Fruit fly (Drosophila melanogaster) whole organism, embryonic: ENCODE measurements around the gene Mdr65.
A peak's percentile ranks its signal among the peaks of the same experiment; 100 is the strongest.

Experiments used
- Asciz ChIP-seq: fragments of 200-800 bp; sonication (Bioruptor generic); optimal IDR thresholded peaks from 2 replicates; lab custom pipeline; 2017; ENCODE audit warnings: missing biosample characterization, mild to moderate bottlenecking, missing genetic modification characterization, missing genetic modification reagents
- Bteb2 ChIP-seq: fragments of 200-800 bp; sonication (Bioruptor generic); optimal IDR thresholded peaks from 2 replicates; lab custom pipeline; 2016; ENCODE audit warnings: missing biosample characterization, missing genetic modification characterization
- CG10267 ChIP-seq: fragments of 200-800 bp; sonication (Bioruptor generic); optimal IDR thresholded peaks from 2 replicates; lab custom pipeline; 2018; ENCODE audit warnings: missing biosample characterization, mild to moderate bottlenecking, missing genetic modification characterization, moderate library complexity
- CG13123 ChIP-seq: fragments of 200-800 bp; sonication (Bioruptor generic); optimal IDR thresholded peaks from 2 replicates; lab custom pipeline; 2016; ENCODE audit warnings: missing biosample characterization, missing genetic modification characterization
- CG14965 ChIP-seq: fragments of 200-800 bp; sonication (Bioruptor generic); optimal IDR thresholded peaks from 2 replicates; lab custom pipeline; 2016; ENCODE audit warnings: missing biosample characterization, missing genetic modification characterization, borderline replicate concordance
- CG15601 ChIP-seq: fragments of 200-800 bp; sonication (Bioruptor generic); optimal IDR thresholded peaks from 3 replicates; lab custom pipeline; 2019; ENCODE audit warnings: missing biosample characterization, mild to moderate bottlenecking, missing genetic modification characterization, moderate library complexity
- CG16815 ChIP-seq: fragments of 200-800 bp; sonication (Bioruptor generic); optimal IDR thresholded peaks from 3 replicates; lab custom pipeline; 2017; ENCODE audit warnings: missing biosample characterization, mild to moderate bottlenecking, missing genetic modification characterization
- CG17361 ChIP-seq: fragments of 200-800 bp; sonication (Bioruptor generic); IDR thresholded peaks from 3 replicates; pipeline ENCODE4 v1.3.6; 2022; ENCODE audit warnings: missing biosample characterization, missing genetic modification characterization
- CG18262 ChIP-seq: fragments of 200-800 bp; optimal IDR thresholded peaks from 3 replicates; lab custom pipeline; 2019; ENCODE audit warnings: missing biosample characterization, mild to moderate bottlenecking, missing genetic modification characterization, moderate library complexity
- CG1832 ChIP-seq: fragments of 200-800 bp; sonication (Bioruptor generic); optimal IDR thresholded peaks from 2 replicates; lab custom pipeline; 2017; ENCODE audit warnings: missing biosample characterization, mild to moderate bottlenecking, missing genetic modification characterization, inconsistent platforms
- CG18619 ChIP-seq: fragments of 200-800 bp; sonication (Bioruptor generic); optimal IDR thresholded peaks from 3 replicates; lab custom pipeline; 2017; ENCODE audit warnings: missing biosample characterization, mild to moderate bottlenecking, missing genetic modification characterization
- CG2875 ChIP-seq: fragments of 200-800 bp; sonication (Bioruptor generic); optimal IDR thresholded peaks from 2 replicates; lab custom pipeline; 2017; ENCODE audit warnings: missing biosample characterization, mild to moderate bottlenecking, missing genetic modification characterization, missing genetic modification reagents
- CG30431 ChIP-seq: fragments of 200-800 bp; sonication (Bioruptor generic); optimal IDR thresholded peaks from 2 replicates; lab custom pipeline; 2017; ENCODE audit warnings: missing biosample characterization, missing genetic modification characterization
- CG3065 ChIP-seq: fragments of 200-800 bp; sonication (Bioruptor generic); optimal IDR thresholded peaks from 2 replicates; lab custom pipeline; 2016; ENCODE audit warnings: missing biosample characterization, missing genetic modification characterization
- CG33213 ChIP-seq: fragments of 200-800 bp; sonication (Bioruptor generic); optimal IDR thresholded peaks from 3 replicates; lab custom pipeline; 2016; ENCODE audit warnings: missing biosample characterization, missing genetic modification characterization
- CG3407 ChIP-seq: fragments of 200-800 bp; sonication (Bioruptor generic); optimal IDR thresholded peaks from 2 replicates; lab custom pipeline; 2018; ENCODE audit warnings: missing biosample characterization, mild to moderate bottlenecking, missing genetic modification characterization
- CG4282 ChIP-seq: fragments of 200-800 bp; sonication (Bioruptor generic); optimal IDR thresholded peaks from 2 replicates; lab custom pipeline; 2016; ENCODE audit warnings: missing biosample characterization, missing genetic modification characterization
- CG9797 ChIP-seq: fragments of 200-800 bp; sonication (Bioruptor generic); optimal IDR thresholded peaks from 3 replicates; lab custom pipeline; 2018; ENCODE audit warnings: missing biosample characterization, mild to moderate bottlenecking, missing genetic modification characterization
- Deaf1 ChIP-seq: fragments of 200-800 bp; optimal IDR thresholded peaks from 3 replicates; lab custom pipeline; 2019; ENCODE audit warnings: missing biosample characterization, mild to moderate bottlenecking, missing genetic modification characterization, moderate library complexity
- Fer2 ChIP-seq: fragments of 200-800 bp; sonication (Bioruptor generic); optimal IDR thresholded peaks from 2 replicates; lab custom pipeline; 2018; ENCODE audit warnings: missing biosample characterization, mild to moderate bottlenecking, missing genetic modification characterization, moderate library complexity
- Gug ChIP-seq: fragments of 200-800 bp; sonication (Bioruptor generic); IDR thresholded peaks from 4 replicates; pipeline ENCODE4 v1.3.6; 2022; ENCODE audit warnings: missing biosample characterization, missing genetic modification characterization
- HLH4C ChIP-seq: fragments of 200-800 bp; sonication (Bioruptor generic); IDR thresholded peaks from 3 replicates; pipeline ENCODE4 v1.3.6; 2022; ENCODE audit warnings: missing biosample characterization, missing genetic modification characterization; ENCODE audit not compliant: partially characterized antibody
- Hey ChIP-seq: fragments of 200-800 bp; sonication (Bioruptor generic); optimal IDR thresholded peaks from 3 replicates; lab custom pipeline; 2018; ENCODE audit warnings: missing biosample characterization, mild to moderate bottlenecking, missing genetic modification characterization
- Hmr ChIP-seq: fragments of 200-800 bp; sonication (Bioruptor generic); optimal IDR thresholded peaks from 3 replicates; lab custom pipeline; 2017; ENCODE audit warnings: mild to moderate bottlenecking, missing biosample characterization, missing genetic modification reagents, missing genetic modification characterization
- Hsf ChIP-seq: fragments of 200-800 bp; sonication (Bioruptor generic); optimal IDR thresholded peaks from 3 replicates; lab custom pipeline; 2016; ENCODE audit warnings: missing biosample characterization, missing genetic modification characterization
- Max ChIP-seq: fragments of 200-800 bp; sonication (Bioruptor generic); optimal IDR thresholded peaks from 2 replicates; lab custom pipeline; 2016; ENCODE audit warnings: missing biosample characterization, mild to moderate bottlenecking, missing genetic modification characterization
- Meics ChIP-seq: fragments of 200-800 bp; sonication (Bioruptor generic); optimal IDR thresholded peaks from 2 replicates; lab custom pipeline; 2017; ENCODE audit warnings: missing biosample characterization, mild to moderate bottlenecking, missing genetic modification characterization
- NC2β ChIP-seq: fragments of 200-800 bp; sonication (Bioruptor generic); optimal IDR thresholded peaks from 2 replicates; lab custom pipeline; 2016; ENCODE audit warnings: missing biosample characterization, missing genetic modification characterization
- Spps ChIP-seq: fragments of 200-800 bp; sonication (Bioruptor generic); optimal IDR thresholded peaks from 2 replicates; lab custom pipeline; 2018; ENCODE audit warnings: missing biosample characterization, mild to moderate bottlenecking, missing genetic modification characterization
- Xrp1 ChIP-seq: fragments of 200-800 bp; sonication (Bioruptor generic); IDR thresholded peaks from 2 replicates; pipeline ENCODE4 v1.3.6; 2022; ENCODE audit warnings: missing biosample characterization, missing genetic modification characterization
- ac ChIP-seq: fragments of 200-800 bp; sonication (Bioruptor generic); optimal IDR thresholded peaks from 3 replicates; lab custom pipeline; 2017; ENCODE audit warnings: missing biosample characterization, mild to moderate bottlenecking, missing genetic modification characterization
- bbx ChIP-seq: fragments of 200-800 bp; sonication (Bioruptor generic); IDR thresholded peaks from 2 replicates; pipeline ENCODE4 v1.3.6; 2022; ENCODE audit warnings: missing biosample characterization, missing genetic modification characterization; ENCODE audit not compliant: partially characterized antibody
- chif ChIP-seq, 2 experiments: fragments of 200-800 bp; sonication (Bioruptor generic); optimal IDR thresholded peaks; 3 replicates each; lab custom pipeline; 2016; ENCODE audit warnings: missing biosample characterization in 2 of 2, missing genetic modification characterization in 2 of 2
- ci ChIP-seq: fragments of 200-800 bp; sonication (Bioruptor generic); IDR thresholded peaks from 3 replicates; pipeline ENCODE4 v1.3.6; 2022; ENCODE audit warnings: missing biosample characterization, missing genetic modification characterization
- crc ChIP-seq: fragments of 200-800 bp; sonication (Bioruptor generic); optimal IDR thresholded peaks from 2 replicates; lab custom pipeline; 2016; ENCODE audit warnings: missing biosample characterization, missing genetic modification characterization
- ewg ChIP-seq: fragments of 200-800 bp; sonication (Bioruptor generic); optimal IDR thresholded peaks from 3 replicates; lab custom pipeline; 2017; ENCODE audit warnings: mild to moderate bottlenecking, missing biosample characterization, missing genetic modification reagents, missing genetic modification characterization
- fd96Cb ChIP-seq: fragments of 200-800 bp; sonication (Bioruptor generic); optimal IDR thresholded peaks from 2 replicates; lab custom pipeline; 2018; ENCODE audit warnings: missing biosample characterization, mild to moderate bottlenecking, missing genetic modification characterization, moderate library complexity
- hth ChIP-seq: fragments of >200 bp; optimal IDR thresholded peaks from 2 replicates; lab custom pipeline; 2017; ENCODE audit warnings: inconsistent platforms
- jing ChIP-seq: fragments of 200-800 bp; sonication (Bioruptor generic); optimal IDR thresholded peaks from 2 replicates; lab custom pipeline; 2018; ENCODE audit warnings: missing biosample characterization, mild to moderate bottlenecking, missing genetic modification characterization
- kni ChIP-seq: fragments of 200-800 bp; sonication (Bioruptor generic); optimal IDR thresholded peaks from 3 replicates; lab custom pipeline; 2017; ENCODE audit warnings: mild to moderate bottlenecking, missing biosample characterization, missing genetic modification reagents, missing genetic modification characterization
- pfk ChIP-seq: fragments of 200-800 bp; sonication (Bioruptor generic); optimal IDR thresholded peaks from 2 replicates; lab custom pipeline; 2018; ENCODE audit warnings: missing biosample characterization, mild to moderate bottlenecking, missing genetic modification characterization, moderate library complexity
- sd ChIP-seq: fragments of 200-800 bp; sonication (Bioruptor generic); optimal IDR thresholded peaks from 3 replicates; lab custom pipeline; 2018; ENCODE audit warnings: missing biosample characterization, mild to moderate bottlenecking, missing genetic modification characterization, moderate library complexity
- sens-2 ChIP-seq: fragments of 200-800 bp; sonication (Bioruptor generic); IDR thresholded peaks from 2 replicates; pipeline ENCODE4 v1.3.6; 2022; ENCODE audit warnings: missing biosample characterization, missing genetic modification characterization
- tio ChIP-seq: fragments of 200-800 bp; sonication (Bioruptor generic); optimal IDR thresholded peaks from 2 replicates; lab custom pipeline; 2017; ENCODE audit warnings: missing biosample characterization, missing genetic modification characterization, inconsistent platforms
- vfl ChIP-seq: fragments of 200-800 bp; sonication (Bioruptor generic); optimal IDR thresholded peaks from 2 replicates; lab custom pipeline; 2016; ENCODE audit warnings: missing biosample characterization, missing genetic modification characterization
- vnd ChIP-seq: fragments of 200-800 bp; sonication (Bioruptor generic); IDR thresholded peaks from 3 replicates; pipeline ENCODE4 v1.3.6; 2022; ENCODE audit warnings: missing biosample characterization, missing genetic modification characterization; ENCODE audit not compliant: partially characterized antibody
- wdn ChIP-seq: fragments of 200-800 bp; sonication (Bioruptor generic); IDR thresholded peaks from 2 replicates; pipeline ENCODE4 v1.3.6; 2022; ENCODE audit warnings: missing biosample characterization, missing genetic modification characterization
- wek ChIP-seq: fragments of 200-800 bp; sonication (Bioruptor generic); optimal IDR thresholded peaks from 3 replicates; lab custom pipeline; 2018; ENCODE audit warnings: missing biosample characterization, mild to moderate bottlenecking, missing genetic modification characterization, moderate library complexity

Gene Mdr65

dm6 chr3L:6256408-6257188 is 11.1 kb upstream of the Mdr65 start, which contains the start of gene Best2 (continued):
- TF ChIP-seq Gug (peak; percentile 74), Meics (GFP tag; lab: Kevin White, UChicago) (peak; percentile 88), jing (GFP tag; lab: Kevin White, UChicago) (peak; percentile 32), CG30431 (peak; percentile 54), CG2875 (GFP tag; lab: Kevin White, UChicago) (peak; percentile 68), Bteb2 (GFP tag; lab: Kevin White, UChicago) (peak; percentile 78), CG3065 (GFP tag; lab: Kevin White, UChicago) (no peak), crc (GFP tag; lab: Kevin White, UChicago) (peak; percentile 61), CG16815 (peak; percentile 69), tio (peak; percentile 71), CG17361 (GFP tag; lab: Robert Waterston, UW) (peak; percentile 93), pfk (no peak), ewg (peak; percentile 74), CG3407 (GFP tag; lab: Kevin White, UChicago) (peak; percentile 64), bbx (GFP tag; lab: Robert Waterston, UW) (peak; percentile 38; the same call in 1 of the 2 replicates), Deaf1 (tag; lab: Kevin White, UChicago) (peak; percentile 65), ci (GFP tag; lab: Robert Waterston, UW) (peak; percentile 93), wek (GFP tag; lab: Kevin White, UChicago) (no peak), vfl (GFP tag; lab: Kevin White, UChicago) (no peak), Hey (no peak), Asciz (GFP tag; lab: Kevin White, UChicago) (peak; percentile 77), kni (peak; percentile 71), HLH4C (GFP tag; lab: Robert Waterston, UW) (no peak), Spps (tag; lab: Kevin White, UChicago) (peak; percentile 76), hth (lab: Kevin White, UChicago) (no peak), CG13123 (GFP tag; lab: Kevin White, UChicago) (peak; percentile 10), CG4282 (GFP tag; lab: Kevin White, UChicago) (no peak), chif (GFP tag; optimal IDR thresholded peaks at IDR 0.05; lab: Kevin White, UChicago) (peak; percentile 43 to 75), CG1832 (GFP tag; lab: Kevin White, UChicago) (no peak), NC2β (GFP tag; lab: Kevin White, UChicago) (peak; percentile 39), CG33213 (GFP tag; lab: Kevin White, UChicago) (peak; percentile 63), CG18619 (GFP tag; lab: Kevin White, UChicago) (peak; percentile 78), Max (GFP tag; lab: Kevin White, UChicago) (peak; percentile 67), fd96Cb (tag; lab: Kevin White, UChicago) (peak; percentile 84), sens-2 (GFP tag; lab: Robert Waterston, UW) (peak; percentile 36; the same call in 1 of the 2 replicates), CG18262 (tag; lab: Kevin White, UChicago) (peak; percentile 92), sd (tag; lab: Kevin White, UChicago) (peak; percentile 55), vnd (GFP tag; lab: Robert Waterston, UW) (no peak), Xrp1 (GFP tag; lab: Robert Waterston, UW) (peak; percentile 95), CG9797 (GFP tag; lab: Kevin White, UChicago) (no peak), CG15601 (tag; lab: Kevin White, UChicago) (peak; percentile 83), ac (GFP tag; lab: Kevin White, UChicago) (no peak), wdn (GFP tag; lab: Robert Waterston, UW) (peak; percentile 86), Hsf (GFP tag; lab: Kevin White, UChicago) (peak; percentile 82), Fer2 (tag; lab: Kevin White, UChicago) (peak; percentile 79), Hmr (GFP tag; lab: Kevin White, UChicago) (peak; percentile 84), CG10267 (tag; lab: Kevin White, UChicago) (peak; percentile 84), CG14965 (GFP tag; lab: Kevin White, UChicago) (no peak)
